Worm (Caenorhabditis elegans): ENCODE data around the gene Y116A8C.24.

Y116A8C.24 gene

DNA sequence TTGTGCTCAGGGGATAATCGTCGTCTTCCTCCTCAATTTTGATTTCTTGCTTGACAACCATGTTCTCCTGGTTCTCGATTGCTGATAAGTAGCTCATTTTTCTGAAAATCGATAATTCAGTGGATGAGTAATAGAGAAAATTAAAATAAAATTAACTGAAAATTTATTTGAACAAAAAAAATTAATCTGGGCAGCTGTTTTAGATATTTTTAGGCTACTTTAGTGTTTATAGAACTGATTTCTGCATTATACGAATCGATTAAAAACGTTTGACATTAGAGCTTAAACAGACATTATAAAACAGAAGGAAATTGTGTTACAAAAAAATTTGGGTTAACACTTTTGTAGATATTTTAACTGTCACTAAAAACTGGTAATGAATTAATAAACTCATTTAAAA, 22.4 kb downstream of the Y116A8C.24 start, which contains the start of gene athp-3 (continued):
- TF ChIP-seq ceh-40 (GFP tag; IDR thresholded peaks at IDR 0.05) (no peak), mes-4 (tag; optimal IDR thresholded peaks at IDR 0.05) (no peak)

DNA sequence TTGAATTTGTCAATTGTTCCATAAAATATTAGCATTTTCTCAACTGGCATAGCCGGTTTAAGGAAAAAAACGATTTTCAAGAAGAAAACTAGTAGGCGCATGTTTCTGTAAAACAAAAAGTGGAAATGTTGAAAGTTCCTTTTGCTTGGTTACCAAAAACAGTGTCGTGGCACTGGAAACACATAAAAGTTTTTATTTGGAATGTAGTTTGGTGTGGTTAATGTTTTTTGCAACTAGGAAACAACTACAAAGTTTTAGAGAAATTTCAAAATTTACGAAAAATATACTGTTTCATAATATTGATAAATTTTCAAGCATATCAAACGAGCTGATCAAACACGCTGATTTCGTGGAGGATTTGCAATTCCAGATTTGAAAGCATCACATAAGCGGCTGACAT, 25.0 kb downstream of the Y116A8C.24 start, which contains the start of gene clec-195:
Gene clec-195, minus strand, starts transcription at position 101 of the 400 bp plus-strand sequence.
- TF ChIP-seq let-526 (GFP tag; IDR thresholded peaks at IDR 0.05), result no peak
- TF ChIP-seq athp-1 (tag; optimal IDR thresholded peaks at IDR 0.05), result no peak
- TF ChIP-seq F55B11.4 (tag; optimal IDR thresholded peaks at IDR 0.05; ENCODE audit: borderline replicate concordance, insufficient read depth), result no peak
- TF ChIP-seq dpff-1 (tag; optimal IDR thresholded peaks at IDR 0.05), result no peak
- no peak for TF ChIP-seq snpc-1.3 (tag; optimal IDR thresholded peaks at IDR 0.05; ENCODE audit: insufficient read depth)
- no peak for TF ChIP-seq bed-2 (GFP tag; IDR thresholded peaks at IDR 0.05)
- TF ChIP-seq die-1 (tag; optimal IDR thresholded peaks at IDR 0.05), result no peak
- TF ChIP-seq lin-40 (tag; optimal IDR thresholded peaks at IDR 0.05), result no peak
- TF ChIP-seq dpl-1 (GFP tag; optimal IDR thresholded peaks at IDR 0.05), result no peak
- no peak for TF ChIP-seq unc-62 (GFP tag; optimal IDR thresholded peaks at IDR 0.05)
- TF ChIP-seq ztf-6 (GFP tag; IDR thresholded peaks at IDR 0.05), result no peak
- no peak for TF ChIP-seq atf-7 (tag; optimal IDR thresholded peaks at IDR 0.05)
- TF ChIP-seq lin-54 (GFP tag; optimal IDR thresholded peaks at IDR 0.05), result no peak
- no peak for TF ChIP-seq dox-1 (GFP tag; IDR thresholded peaks at IDR 0.05)
- TF ChIP-seq attf-5 (GFP tag; optimal IDR thresholded peaks at IDR 0.05), result no peak
- TF ChIP-seq hlh-12 (tag; optimal IDR thresholded peaks at IDR 0.05), result no peak

ce11 chrIV:17040618-17041017, 30.1 kb downstream of the Y116A8C.24 start, which contains the start of gene Y116A8C.20:
Gene Y116A8C.20, plus strand, starts transcription at chrIV:17040918.
- TF ChIP-seq nhr-120 (GFP tag; IDR thresholded peaks at IDR 0.05) (no peak), lsl-1 (GFP tag; optimal IDR thresholded peaks at IDR 0.05) (no peak), ccch-3 (GFP tag; optimal IDR thresholded peaks at IDR 0.05) (no peak), ceh-27 (GFP tag; optimal IDR thresholded peaks at IDR 0.05) (no peak), nhr-179 (tag; optimal IDR thresholded peaks at IDR 0.05) (no peak), rpc-1 (optimal IDR thresholded peaks at IDR 0.05) (no peak), rpc-1 (tag; optimal IDR thresholded peaks at IDR 0.05) (no peak), hlh-12 (tag; optimal IDR thresholded peaks at IDR 0.05) (no peak), cebp-2 (GFP tag; IDR thresholded peaks at IDR 0.05) (no peak), C17E4.6 (GFP tag; IDR thresholded peaks at IDR 0.05) (no peak), hmg-20 (GFP tag; IDR thresholded peaks at IDR 0.05) (no peak), ets-4 (GFP tag; optimal IDR thresholded peaks at IDR 0.05) (no peak), ztf-25 (GFP tag; IDR thresholded peaks at IDR 0.05) (no peak), bed-1 (GFP tag; IDR thresholded peaks at IDR 0.05) (no peak), aptf-2 (GFP tag; conservative IDR thresholded peaks at IDR 0.05) (no peak), snpc-3.4 (tag; optimal IDR thresholded peaks at IDR 0.05) (no peak)

ce11 chrIV:17039545-17039944, 31.1 kb downstream of the Y116A8C.24 start, which contains the start of gene Y116A8C.19:
Gene Y116A8C.19, minus strand, starts transcription at chrIV:17039645.
- TF ChIP-seq B0019.2 (GFP tag; conservative IDR thresholded peaks at IDR 0.05) (no peak), ceh-27 (GFP tag; optimal IDR thresholded peaks at IDR 0.05) (no peak), die-1 (tag; optimal IDR thresholded peaks at IDR 0.05) (no peak), him-1 (tag; optimal IDR thresholded peaks at IDR 0.05) (no peak), dox-1 (GFP tag; IDR thresholded peaks at IDR 0.05) (no peak), snpc-1.1 (tag; optimal IDR thresholded peaks at IDR 0.05; ENCODE audit: insufficient read depth) (no peak), tlf-1 (GFP tag; optimal IDR thresholded peaks at IDR 0.05) (no peak), Y95B8A.8 (GFP tag; IDR thresholded peaks at IDR 0.05) (no peak), fkh-3 (tag; optimal IDR thresholded peaks at IDR 0.05) (no peak), F33H1.4 (GFP tag; IDR thresholded peaks at IDR 0.05) (no peak), let-526 (GFP tag; IDR thresholded peaks at IDR 0.05) (no peak), rcor-1 (GFP tag; IDR thresholded peaks at IDR 0.05) (no peak), snpc-3.4 (tag; optimal IDR thresholded peaks at IDR 0.05) (no peak), T26A5.8 (tag; optimal IDR thresholded peaks at IDR 0.05) (no peak), attf-3 (GFP tag; conservative IDR thresholded peaks at IDR 0.05) (no peak)
